Fruit fly (Drosophila melanogaster): ENCODE measurements around the gene Prx5.

The Prx5 gene

DNA sequence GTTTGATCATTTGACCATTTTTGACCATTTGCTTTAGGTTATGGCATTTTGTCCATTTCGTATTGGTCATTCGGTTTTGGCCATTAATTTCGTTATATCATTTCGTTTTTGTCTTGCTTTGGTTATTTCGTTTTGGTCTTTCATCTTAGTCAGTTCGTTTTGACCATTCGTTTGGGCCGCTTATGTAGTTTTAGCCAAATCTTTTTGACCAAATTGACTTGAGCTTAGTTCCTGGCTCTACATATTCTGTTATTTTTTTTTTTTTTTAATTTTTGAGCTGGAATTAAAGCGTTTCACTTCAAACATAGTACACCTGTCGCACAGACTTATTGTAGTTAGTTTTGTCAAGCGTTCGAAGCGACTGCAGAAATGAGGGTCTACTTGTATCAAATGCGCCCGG lies 8.7 kb downstream of the Prx5 start, which contains the start of gene CG14315:
Gene CG14315 (plus strand): TSS at position 301 of the 400 bp plus-strand sequence.
- TF ChIP-seq kay (GFP tag; ENCODE audit: borderline replicate concordance) (no peak), CG12768 (GFP tag; optimal IDR thresholded peaks at IDR 0.05) (no peak), CG33017 (tag; optimal IDR thresholded peaks at IDR 0.05) (no peak), Clk (GFP tag; optimal IDR thresholded peaks at IDR 0.05) (no peak), Mnt (GFP tag; optimal IDR thresholded peaks at IDR 0.05) (no peak), cnc (optimal IDR thresholded peaks at IDR 0.05) (no peak), Crg-1 (GFP tag; optimal IDR thresholded peaks at IDR 0.05) (no peak), CG5204 (GFP tag; optimal IDR thresholded peaks at IDR 0.05) (no peak), ovo (GFP tag; optimal IDR thresholded peaks at IDR 0.05) (no peak), CG14711 (tag; optimal IDR thresholded peaks at IDR 0.05) (no peak), Hr96 (GFP tag; optimal IDR thresholded peaks at IDR 0.05) (no peak), CG7101 (tag; optimal IDR thresholded peaks at IDR 0.05) (no peak), pad (GFP tag; optimal IDR thresholded peaks at IDR 0.05) (no peak), CG11617 (GFP tag; optimal IDR thresholded peaks at IDR 0.05) (no peak), bab1 (GFP tag; optimal IDR thresholded peaks at IDR 0.05) (no peak), tj (GFP tag; optimal IDR thresholded peaks at IDR 0.05) (no peak)

DNA sequence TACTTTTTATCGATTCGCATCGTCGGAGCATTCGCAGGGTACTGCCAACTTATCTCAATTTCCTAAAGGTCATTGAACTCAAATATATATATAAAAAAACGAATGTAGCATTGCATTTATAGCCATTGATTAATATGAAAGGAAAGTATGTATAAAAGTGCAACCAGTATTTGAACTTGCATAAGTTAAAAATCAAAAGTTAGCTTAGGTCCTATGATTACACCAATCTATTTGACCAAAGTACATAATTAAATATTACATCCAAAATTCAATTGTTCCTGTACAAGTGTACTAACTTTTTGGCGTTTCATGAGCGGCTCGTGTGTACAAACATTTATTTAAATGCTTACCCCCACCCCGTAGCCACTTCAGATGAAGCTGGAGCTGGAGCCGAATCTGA lies 9.6 kb downstream of the Prx5 start:
- TF ChIP-seq CG7101 (tag; optimal IDR thresholded peaks at IDR 0.05) (no peak), CG7045 (GFP tag; optimal IDR thresholded peaks at IDR 0.05) (no peak), tj (GFP tag; optimal IDR thresholded peaks at IDR 0.05) (no peak), Clk (GFP tag; optimal IDR thresholded peaks at IDR 0.05) (no peak), CG1620 (GFP tag; optimal IDR thresholded peaks at IDR 0.05) (no peak), cic (GFP tag; optimal IDR thresholded peaks at IDR 0.05) (no peak), CG11617 (GFP tag; optimal IDR thresholded peaks at IDR 0.05) (no peak), pad (GFP tag; optimal IDR thresholded peaks at IDR 0.05) (no peak), Crg-1 (GFP tag; optimal IDR thresholded peaks at IDR 0.05) (no peak), toe (GFP tag; optimal IDR thresholded peaks at IDR 0.05) (no peak)

DNA sequence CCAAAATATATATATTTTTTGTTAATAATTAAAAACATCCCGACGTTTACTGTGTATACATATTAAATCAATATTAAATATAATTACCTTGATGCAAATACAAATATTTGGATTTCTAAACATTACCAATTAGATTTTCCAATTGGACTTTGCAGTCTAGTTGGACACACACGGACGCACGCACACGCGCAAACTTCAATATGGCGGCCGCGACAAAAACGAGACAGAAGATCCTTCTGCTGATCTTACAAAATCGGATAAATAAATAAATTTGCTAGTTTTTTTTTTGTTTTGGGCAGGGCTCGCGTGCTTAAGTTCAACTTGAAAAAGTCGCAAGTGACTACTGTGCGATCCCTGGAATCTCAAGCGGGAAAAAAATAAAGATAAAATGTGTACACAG lies 10.5 kb downstream of the Prx5 start:
- TF ChIP-seq CG33017 (tag; optimal IDR thresholded peaks at IDR 0.05) (no peak), CG5204 (GFP tag; optimal IDR thresholded peaks at IDR 0.05) (no peak), Clk (GFP tag; optimal IDR thresholded peaks at IDR 0.05) (no peak), cnc (optimal IDR thresholded peaks at IDR 0.05) (no peak), cic (GFP tag; optimal IDR thresholded peaks at IDR 0.05) (no peak), bab1 (GFP tag; optimal IDR thresholded peaks at IDR 0.05) (no peak), CG11617 (GFP tag; optimal IDR thresholded peaks at IDR 0.05) (no peak), Mnt (GFP tag; optimal IDR thresholded peaks at IDR 0.05) (no peak), CG7101 (tag; optimal IDR thresholded peaks at IDR 0.05) (no peak), Crg-1 (GFP tag; optimal IDR thresholded peaks at IDR 0.05) (no peak), ovo (GFP tag; optimal IDR thresholded peaks at IDR 0.05) (no peak), kay (GFP tag; ENCODE audit: borderline replicate concordance) (no peak), CG7045 (GFP tag; optimal IDR thresholded peaks at IDR 0.05) (no peak), Hr96 (GFP tag; optimal IDR thresholded peaks at IDR 0.05) (no peak), CG12768 (GFP tag; optimal IDR thresholded peaks at IDR 0.05) (no peak), pad (GFP tag; optimal IDR thresholded peaks at IDR 0.05) (no peak)

DNA sequence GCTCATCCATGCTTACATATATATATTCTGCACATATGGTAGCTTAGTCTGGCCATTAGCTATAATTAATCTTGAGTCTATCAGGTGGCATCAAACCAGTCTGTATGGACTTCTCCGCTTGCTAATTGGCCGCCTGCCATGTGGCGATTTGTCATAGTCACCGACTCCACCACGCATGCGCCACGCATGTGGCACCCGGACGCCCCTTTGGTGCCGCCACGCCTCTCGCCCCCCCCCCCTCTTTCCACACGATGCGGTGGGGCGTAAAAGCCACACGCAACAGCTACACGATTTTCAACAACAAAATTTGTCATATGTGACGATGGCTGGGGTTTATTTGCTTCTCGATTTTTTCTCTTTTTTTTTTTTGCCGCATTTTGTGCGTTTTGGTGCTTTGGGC lies 13.4 kb downstream of the Prx5 start:
- TF ChIP-seq CG5204 (GFP tag; optimal IDR thresholded peaks at IDR 0.05) (no peak), CG33017 (tag; optimal IDR thresholded peaks at IDR 0.05) (no peak), cnc (optimal IDR thresholded peaks at IDR 0.05) (no peak), cic (GFP tag; optimal IDR thresholded peaks at IDR 0.05) (no peak), tj (GFP tag; optimal IDR thresholded peaks at IDR 0.05) (no peak)

DNA sequence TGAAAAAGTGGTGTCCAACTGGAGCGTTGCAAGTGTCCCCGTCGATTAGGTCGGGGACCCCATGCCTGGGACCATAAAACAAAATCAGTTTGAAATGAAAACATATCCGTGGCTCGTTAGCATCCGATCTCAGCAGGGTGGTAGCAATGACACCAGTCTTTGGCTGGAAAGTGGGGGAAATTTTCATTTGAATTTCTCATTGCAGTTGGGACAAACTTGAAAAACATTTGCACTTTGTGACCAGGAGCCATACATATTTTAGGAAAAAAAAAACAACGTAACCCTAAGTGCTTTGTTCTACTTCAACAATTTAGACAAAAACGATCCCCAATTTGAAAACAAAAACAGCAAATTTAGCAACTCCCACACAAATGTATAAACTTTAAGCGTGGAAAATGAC lies 15.3 kb downstream of the Prx5 start, which contains the start of gene CG14316:
Gene CG14316 (plus strand): TSS at position 301 of the 400 bp plus-strand sequence.
- TF ChIP-seq CG7101 (tag; optimal IDR thresholded peaks at IDR 0.05) = no peak
- no peak for TF ChIP-seq ovo (GFP tag; optimal IDR thresholded peaks at IDR 0.05)
- no peak for TF ChIP-seq bab1 (GFP tag; optimal IDR thresholded peaks at IDR 0.05)
- TF ChIP-seq CG1620 (GFP tag; optimal IDR thresholded peaks at IDR 0.05) = no peak
- no peak for TF ChIP-seq Clk (GFP tag; optimal IDR thresholded peaks at IDR 0.05)
- no peak for TF ChIP-seq CG5204 (GFP tag; optimal IDR thresholded peaks at IDR 0.05)
- TF ChIP-seq CG12768 (GFP tag; optimal IDR thresholded peaks at IDR 0.05) = no peak
- TF ChIP-seq pad (GFP tag; optimal IDR thresholded peaks at IDR 0.05) = no peak
- no peak for TF ChIP-seq toe (GFP tag; optimal IDR thresholded peaks at IDR 0.05)
- TF ChIP-seq CG7045 (GFP tag; optimal IDR thresholded peaks at IDR 0.05) = no peak
- TF ChIP-seq tj (GFP tag; optimal IDR thresholded peaks at IDR 0.05) = no peak
- TF ChIP-seq CG14711 (tag; optimal IDR thresholded peaks at IDR 0.05) = no peak
- TF ChIP-seq cic (GFP tag; optimal IDR thresholded peaks at IDR 0.05) = no peak

DNA sequence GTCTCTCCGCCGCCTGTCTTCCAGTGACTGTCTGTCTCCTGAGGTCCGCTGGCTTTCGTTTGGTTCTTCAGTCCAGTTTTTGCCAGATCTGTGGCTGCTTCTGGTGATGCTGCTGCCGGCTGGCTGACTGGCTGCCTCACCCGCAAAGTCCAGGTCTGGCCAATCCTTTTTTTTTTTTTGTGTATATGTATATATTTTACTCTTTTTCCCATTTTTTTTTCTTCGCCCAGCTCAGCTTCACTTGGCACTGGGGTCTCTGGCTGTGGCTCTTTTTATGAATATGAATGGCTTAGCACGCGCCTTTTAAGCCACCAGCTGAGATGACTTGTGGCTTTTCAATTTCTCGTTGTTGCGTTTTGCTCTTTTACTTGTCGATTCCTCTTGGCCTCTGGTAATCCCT lies 20.4 kb downstream of the Prx5 start:
- TF ChIP-seq Hr96 (GFP tag; optimal IDR thresholded peaks at IDR 0.05) = no peak
- TF ChIP-seq cic (GFP tag; optimal IDR thresholded peaks at IDR 0.05) = no peak
- no peak for TF ChIP-seq Crg-1 (GFP tag; optimal IDR thresholded peaks at IDR 0.05)
- no peak for TF ChIP-seq CG1620 (GFP tag; optimal IDR thresholded peaks at IDR 0.05)
- TF ChIP-seq ovo (GFP tag; optimal IDR thresholded peaks at IDR 0.05) = no peak
- no peak for TF ChIP-seq CG11617 (GFP tag; optimal IDR thresholded peaks at IDR 0.05)
- no peak for TF ChIP-seq Mnt (GFP tag; optimal IDR thresholded peaks at IDR 0.05)
- no peak for TF ChIP-seq tj (GFP tag; optimal IDR thresholded peaks at IDR 0.05)
- TF ChIP-seq toe (GFP tag; optimal IDR thresholded peaks at IDR 0.05) = no peak
- no peak for TF ChIP-seq CG33017 (tag; optimal IDR thresholded peaks at IDR 0.05)
- no peak for TF ChIP-seq bab1 (GFP tag; optimal IDR thresholded peaks at IDR 0.05)
- TF ChIP-seq cnc (optimal IDR thresholded peaks at IDR 0.05) = no peak
- no peak for TF ChIP-seq CG7101 (tag; optimal IDR thresholded peaks at IDR 0.05)
- TF ChIP-seq CG7045 (GFP tag; optimal IDR thresholded peaks at IDR 0.05) = no peak
- TF ChIP-seq Clk (GFP tag; optimal IDR thresholded peaks at IDR 0.05) = no peak
- TF ChIP-seq pad (GFP tag; optimal IDR thresholded peaks at IDR 0.05) = no peak
- no peak for TF ChIP-seq kay (GFP tag; ENCODE audit: borderline replicate concordance)

Data from whole organism, adult.